Worm (Caenorhabditis elegans): Measurements from ENCODE around the gene K08F9.1.

DNA sequence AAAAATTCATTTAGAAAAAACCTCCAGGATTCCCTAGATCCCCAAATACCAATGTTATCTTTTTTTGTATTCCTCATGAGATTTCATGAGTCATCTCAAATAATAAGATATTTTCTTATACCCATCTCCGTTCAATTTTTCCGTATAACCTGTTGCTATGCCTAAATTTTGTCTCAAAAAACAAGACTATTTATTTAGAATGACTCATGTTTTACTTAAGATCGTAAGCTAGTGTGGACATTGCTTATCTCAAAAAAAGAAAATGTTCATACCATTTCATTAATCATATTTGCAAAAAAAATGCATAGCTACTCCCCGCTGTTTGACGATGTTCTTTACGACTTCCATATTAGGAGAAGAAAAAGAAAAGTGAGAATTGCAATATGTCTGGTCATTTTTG is 2.9 kb downstream of the K08F9.1 start, which contains the start of gene K08F9.3:
- no peak for TF ChIP-seq ztf-23 (GFP tag; IDR thresholded peaks at IDR 0.05)
- no peak for TF ChIP-seq tab-1 (GFP tag; IDR thresholded peaks at IDR 0.05)
- TF ChIP-seq flt-1 (GFP tag; IDR thresholded peaks at IDR 0.05) = no peak
- TF ChIP-seq klf-2 (GFP tag; conservative IDR thresholded peaks at IDR 0.05) = no peak
- no peak for TF ChIP-seq T22C8.4 (GFP tag; IDR thresholded peaks at IDR 0.05)
- no peak for TF ChIP-seq ztf-29 (GFP tag; IDR thresholded peaks at IDR 0.05)
- no peak for TF ChIP-seq med-1 (GFP tag; optimal IDR thresholded peaks at IDR 0.05; ENCODE audit: insufficient read depth)
- no peak for TF ChIP-seq cog-1 (tag; optimal IDR thresholded peaks at IDR 0.05)
- TF ChIP-seq ref-1 (GFP tag; conservative IDR thresholded peaks at IDR 0.05) = no peak
